Worm (Caenorhabditis elegans) whole organism, L1 larva: ENCODE measurements around the gene R10E9.3.

Source experiments
- C34B4.2 ChIP-seq: sonication (generic microtip); optimal IDR thresholded peaks from 2 replicates; lab custom pipeline; 2017; ENCODE audit warnings: mild to moderate bottlenecking, missing genetic modification characterization, missing compliant biosample characterization
- Y116A8C.19 ChIP-seq: sonication (generic microtip); optimal IDR thresholded peaks from 2 replicates; lab custom pipeline; 2016; ENCODE audit warnings: missing compliant biosample characterization, missing genetic modification characterization, borderline replicate concordance
- alr-1 ChIP-seq: fragments of 200-800 bp; sonication (Bioruptor generic); optimal IDR thresholded peaks from 2 replicates; lab custom pipeline; 2018; ENCODE audit warnings: borderline replicate concordance, mild to moderate bottlenecking, missing genetic modification characterization, missing compliant biosample characterization
- ama-1 ChIP-seq: fragments of 150-350 bp; optimal IDR thresholded peaks from 2 replicates; lab custom pipeline; 2014
- blmp-1 ChIP-seq: fragments of 150-350 bp; optimal IDR thresholded peaks from 2 replicates; lab custom pipeline; 2014; ENCODE audit warnings: missing biosample characterization, missing genetic modification characterization
- ceh-63 ChIP-seq: fragments of 200-800 bp; sonication (Bioruptor generic); optimal IDR thresholded peaks from 2 replicates; lab custom pipeline; 2018; ENCODE audit warnings: mild to moderate bottlenecking, missing genetic modification characterization, missing compliant biosample characterization
- ceh-8 ChIP-seq: fragments of 200-800 bp; sonication (Bioruptor generic); optimal IDR thresholded peaks from 2 replicates; lab custom pipeline; 2018; ENCODE audit warnings: mild to moderate bottlenecking, missing genetic modification characterization, moderate library complexity, missing compliant biosample characterization
- ceh-82 ChIP-seq, 3 experiments: fragments of 150-350 bp in 1 of 3; sonication (generic microtip) in 2 of 3; optimal IDR thresholded peaks; 2 replicates each; lab custom pipeline; 2014 to 2017; ENCODE audit warnings: missing biosample characterization in 3 of 3, missing genetic modification characterization in 3 of 3
- ceh-88 ChIP-seq: fragments of 200-800 bp; sonication (Bioruptor generic); IDR thresholded peaks from 2 replicates; pipeline ENCODE4 v1.3.6; 2022; ENCODE audit warnings: missing genetic modification characterization, missing compliant biosample characterization
- ceh-90 ChIP-seq: sonication (generic microtip); optimal IDR thresholded peaks from 2 replicates; lab custom pipeline; 2016; ENCODE audit warnings: missing genetic modification characterization, missing compliant biosample characterization
- ces-1 ChIP-seq: fragments of 150-350 bp; optimal IDR thresholded peaks from 2 replicates; lab custom pipeline; 2014; ENCODE audit warnings: missing biosample characterization, missing genetic modification reagents, missing genetic modification characterization
- dsc-1 ChIP-seq: sonication (generic microtip); optimal IDR thresholded peaks from 2 replicates; lab custom pipeline; 2016; ENCODE audit warnings: mild to moderate bottlenecking, missing genetic modification characterization, missing compliant biosample characterization
- egl-13 ChIP-seq: sonication (generic microtip); optimal IDR thresholded peaks from 2 replicates; lab custom pipeline; 2016; ENCODE audit warnings: missing genotype, missing genetic modification reagents, missing genetic modification characterization, missing compliant biosample characterization
- egl-27 ChIP-seq, 2 experiments: fragments of 150-350 bp in 1 of 2; sonication (generic microtip); optimal IDR thresholded peaks; 3 replicates each; lab custom pipeline; 2017 to 2018; ENCODE audit warnings: missing biosample characterization in 2 of 2, missing genetic modification characterization in 2 of 2, missing genetic modification reagents in 2 of 2
- elt-3 ChIP-seq, 6 experiments: fragments of 150-350 bp in 1 of 6; sonication (generic microtip); optimal IDR thresholded peaks; 2 replicates each; lab custom pipeline; 2017 to 2018; ENCODE audit warnings: missing biosample characterization in 6 of 6, missing genetic modification characterization in 6 of 6, inconsistent platforms in 1 of 6
- ets-5 ChIP-seq: fragments of 200-800 bp; sonication (Bioruptor generic); IDR thresholded peaks from 2 replicates; pipeline ENCODE4 v1.3.6; 2022; ENCODE audit warnings: missing genetic modification characterization, missing compliant biosample characterization
- fkh-10 ChIP-seq: sonication (generic microtip); optimal IDR thresholded peaks from 2 replicates; lab custom pipeline; 2017; ENCODE audit warnings: missing biosample characterization, missing genetic modification reagents, missing genetic modification characterization
- fkh-4 ChIP-seq: sonication (generic microtip); optimal IDR thresholded peaks from 2 replicates; lab custom pipeline; 2016; ENCODE audit warnings: missing compliant biosample characterization, missing genetic modification characterization, borderline replicate concordance
- fos-1 ChIP-seq: fragments of 150-350 bp; optimal IDR thresholded peaks from 2 replicates; lab custom pipeline; 2014; ENCODE audit warnings: missing biosample characterization, missing genetic modification characterization
- hlh-17 ChIP-seq: fragments of 200-800 bp; sonication (Bioruptor generic); optimal IDR thresholded peaks from 2 replicates; lab custom pipeline; 2018; ENCODE audit warnings: missing genetic modification characterization, mild to moderate bottlenecking, missing compliant biosample characterization, moderate library complexity, borderline replicate concordance
- hlh-4 ChIP-seq: sonication (generic microtip); optimal IDR thresholded peaks from 2 replicates; lab custom pipeline; 2016; ENCODE audit warnings: mild to moderate bottlenecking, missing genetic modification characterization, missing compliant biosample characterization
- lin-15B ChIP-seq: fragments of 150-350 bp; sonication (generic microtip); optimal IDR thresholded peaks from 3 replicates; lab custom pipeline; 2014; ENCODE audit warnings: missing biosample characterization, missing genetic modification characterization
- lin-35 ChIP-seq, 2 experiments: fragments of 150-350 bp; optimal IDR thresholded peaks; 2 replicates each; lab custom pipeline; 2014; ENCODE audit warnings: missing biosample characterization in 2 of 2, missing genetic modification characterization in 2 of 2, missing genetic modification reagents in 2 of 2
- lir-3 ChIP-seq: sonication (generic microtip); optimal IDR thresholded peaks from 2 replicates; lab custom pipeline; 2016; ENCODE audit warnings: mild to moderate bottlenecking, missing genetic modification characterization, moderate library complexity, missing compliant biosample characterization; ENCODE audit not compliant: poor library complexity
- mab-9 ChIP-seq: fragments of 200-800 bp; sonication (Bioruptor generic); IDR thresholded peaks from 2 replicates; pipeline ENCODE4 v1.3.6; 2022; ENCODE audit warnings: missing genetic modification reagents, missing genetic modification characterization, missing compliant biosample characterization
- nhr-11 ChIP-seq: fragments of 150-350 bp; optimal IDR thresholded peaks from 2 replicates; lab custom pipeline; 2014; ENCODE audit warnings: missing biosample characterization, missing genetic modification characterization
- nhr-12 ChIP-seq: sonication (generic microtip); optimal IDR thresholded peaks from 2 replicates; lab custom pipeline; 2017; ENCODE audit warnings: missing biosample characterization, missing genetic modification characterization
- nhr-84 ChIP-seq: sonication (generic microtip); optimal IDR thresholded peaks from 2 replicates; lab custom pipeline; 2017; ENCODE audit warnings: missing biosample characterization, missing genetic modification characterization
- nhr-85 ChIP-seq: sonication (generic microtip); peaks from one replicate; lab custom pipeline; 2016; ENCODE audit warnings: missing genetic modification characterization, inconsistent platforms, missing compliant biosample characterization
- pax-3 ChIP-seq: fragments of 200-800 bp; sonication (Bioruptor generic); optimal IDR thresholded peaks from 2 replicates; lab custom pipeline; 2018; ENCODE audit warnings: mild to moderate bottlenecking, missing genetic modification characterization, moderate library complexity, missing compliant biosample characterization
- pqm-1 ChIP-seq: sonication (generic microtip); optimal IDR thresholded peaks from 3 replicates; lab custom pipeline; 2017; ENCODE audit warnings: missing biosample characterization, missing genetic modification characterization
- snpc-4 ChIP-seq: fragments of 150-350 bp; optimal IDR thresholded peaks from 2 replicates; lab custom pipeline; 2014; ENCODE audit warnings: missing biosample characterization, missing genetic modification characterization
- snu-23 ChIP-seq: sonication (generic microtip); optimal IDR thresholded peaks from 2 replicates; lab custom pipeline; 2016; ENCODE audit warnings: missing genetic modification characterization, missing compliant biosample characterization
- sup-37 ChIP-seq: fragments of 200-800 bp; sonication (Bioruptor generic); optimal IDR thresholded peaks from 2 replicates; lab custom pipeline; 2018; ENCODE audit warnings: mild to moderate bottlenecking, missing genetic modification characterization, missing compliant biosample characterization
- tbx-2 ChIP-seq: sonication (generic microtip); optimal IDR thresholded peaks from 2 replicates; lab custom pipeline; 2016; ENCODE audit warnings: missing genetic modification characterization, missing compliant biosample characterization
- tlp-1 ChIP-seq: fragments of 150-350 bp; optimal IDR thresholded peaks from 2 replicates; lab custom pipeline; 2014; ENCODE audit warnings: missing biosample characterization, missing genetic modification characterization
- unc-130 ChIP-seq: fragments of 150-350 bp; optimal IDR thresholded peaks from 2 replicates; lab custom pipeline; 2017; ENCODE audit warnings: missing biosample characterization, missing genetic modification characterization, inconsistent platforms
- unc-30 ChIP-seq: sonication (generic microtip); optimal IDR thresholded peaks from 2 replicates; lab custom pipeline; 2017; ENCODE audit warnings: missing biosample characterization, missing genetic modification characterization
- unc-62 ChIP-seq: fragments of 150-350 bp; optimal IDR thresholded peaks from 2 replicates; lab custom pipeline; 2014; ENCODE audit warnings: missing biosample characterization, missing genetic modification reagents, missing genetic modification characterization
- unc-86 ChIP-seq: sonication (generic microtip); optimal IDR thresholded peaks from 2 replicates; lab custom pipeline; 2016; ENCODE audit warnings: missing genetic modification characterization, missing compliant biosample characterization
- unc-98 ChIP-seq: fragments of 200-800 bp; sonication (Bioruptor generic); IDR thresholded peaks from 2 replicates; pipeline ENCODE4 v1.3.6; 2022; ENCODE audit warnings: missing genetic modification characterization, missing compliant biosample characterization
- vab-15 ChIP-seq: sonication (generic microtip); optimal IDR thresholded peaks from 2 replicates; lab custom pipeline; 2017; ENCODE audit warnings: missing genotype, mild to moderate bottlenecking, missing genetic modification characterization, missing compliant biosample characterization
- xbp-1 ChIP-seq: sonication (generic microtip); optimal IDR thresholded peaks from 2 replicates; lab custom pipeline; 2016; ENCODE audit warnings: missing genetic modification characterization, missing compliant biosample characterization
- zag-1 ChIP-seq: fragments of 150-350 bp; optimal IDR thresholded peaks from 2 replicates; lab custom pipeline; 2014; ENCODE audit warnings: missing biosample characterization, missing genetic modification characterization
- zip-4 ChIP-seq: fragments of 200-800 bp; sonication (Bioruptor generic); optimal IDR thresholded peaks from 2 replicates; lab custom pipeline; 2018; ENCODE audit warnings: mild to moderate bottlenecking, missing genetic modification characterization, moderate library complexity, missing compliant biosample characterization

Gene R10E9.3

ce11 chrIII:3954220-3954619 lies 5.8 kb upstream of the R10E9.3 start (continued):
- peak; percentile 45 for TF ChIP-seq tbx-2 (tag; lab: Kevin White, UChicago)
- TF ChIP-seq ces-1 (GFP tag; lab: Kevin White, UChicago) = no peak
- TF ChIP-seq unc-62 (GFP tag; lab: Kevin White, UChicago) = no peak
- peak; percentile 59 for TF ChIP-seq ama-1 (lab: Kevin White, UChicago)
- no peak for TF ChIP-seq hlh-17 (GFP tag; lab: Kevin White, UChicago)
- peak; percentile 38 for TF ChIP-seq lir-3 (tag; lab: Kevin White, UChicago)
- TF ChIP-seq nhr-12 (tag; lab: Kevin White, UChicago) = no peak
- TF ChIP-seq sup-37 (GFP tag; lab: Kevin White, UChicago) = no peak
- TF ChIP-seq unc-98 = no peak
- TF ChIP-seq ceh-82 (tag; optimal IDR thresholded peaks at IDR 0.05; lab: Kevin White, UChicago) = peak in 1 of 3 experiments; percentile 8
- TF ChIP-seq snu-23 = peak; percentile 54
- TF ChIP-seq snpc-4 = no peak
- TF ChIP-seq unc-130 (tag; lab: Kevin White, UChicago) = peak; percentile 54
- TF ChIP-seq lin-35 (GFP tag; optimal IDR thresholded peaks at IDR 0.05; lab: Kevin White, UChicago) = peak; percentile 20 to 70
- no peak for TF ChIP-seq pqm-1 (tag; lab: Kevin White, UChicago)
- TF ChIP-seq fkh-4 (tag; lab: Kevin White, UChicago) = no peak
- no peak for TF ChIP-seq lin-15B (tag; lab: Kevin White, UChicago)
- TF ChIP-seq fkh-10 (GFP tag; lab: Kevin White, UChicago) = no peak
- peak; percentile 37 for TF ChIP-seq ceh-8 (GFP tag; lab: Kevin White, UChicago)
- peak; percentile 57 for TF ChIP-seq pax-3 (tag; lab: Kevin White, UChicago)
- TF ChIP-seq nhr-85 (tag; lab: Kevin White, UChicago) = no peak
- TF ChIP-seq tlp-1 = no peak
- no peak for TF ChIP-seq C34B4.2 (tag; lab: Kevin White, UChicago)
- no peak for TF ChIP-seq zip-4 (GFP tag; lab: Kevin White, UChicago)
- TF ChIP-seq blmp-1 = peak; percentile 11
- no peak for TF ChIP-seq mab-9 (GFP tag; lab: Robert Waterston, UW)
- TF ChIP-seq ceh-63 = no peak
- TF ChIP-seq dsc-1 (tag; lab: Kevin White, UChicago) = peak; percentile 46
- peak; percentile 29 for TF ChIP-seq vab-15 (tag; lab: Kevin White, UChicago)
- no peak for TF ChIP-seq egl-27 (tag; optimal IDR thresholded peaks at IDR 0.05; lab: Kevin White, UChicago)
- TF ChIP-seq xbp-1 = peak; percentile 9
- TF ChIP-seq ceh-88 = no peak
- no peak for TF ChIP-seq fos-1
- TF ChIP-seq elt-3 (tag; optimal IDR thresholded peaks at IDR 0.05; lab: Kevin White, UChicago) = no peak
- TF ChIP-seq unc-30 (tag; lab: Kevin White, UChicago) = no peak
- TF ChIP-seq ets-5 = no peak
- no peak for TF ChIP-seq hlh-4
- TF ChIP-seq Y116A8C.19 (tag; lab: Kevin White, UChicago) = no peak
- no peak for TF ChIP-seq nhr-84 (tag; lab: Kevin White, UChicago)
- no peak for TF ChIP-seq nhr-11 (tag; lab: Kevin White, UChicago)
- TF ChIP-seq ceh-90 (tag; lab: Kevin White, UChicago) = no peak
- TF ChIP-seq alr-1 (tag; lab: Kevin White, UChicago) = no peak
- TF ChIP-seq egl-13 (tag; lab: Kevin White, UChicago) = no peak
- peak; percentile 22 for TF ChIP-seq unc-86 (tag; lab: Kevin White, UChicago)
- no peak for TF ChIP-seq zag-1
